Worm (Caenorhabditis elegans) whole organism, young adult: ENCODE results near the gene K09H11.15.

Source experiments
- ama-1 ChIP-seq, 3 experiments: fragments of 150-350 bp in 1 of 3; sonication (generic microtip) in 2 of 3; optimal IDR thresholded peaks; 2 replicates each; lab custom pipeline; 2014 to 2018; ENCODE audit warnings: missing biosample characterization in 2 of 3, missing genetic modification characterization in 2 of 3, missing genetic modification reagents in 2 of 3
- ets-4 ChIP-seq: fragments of 200-800 bp; sonication (Bioruptor generic); optimal IDR thresholded peaks from 2 replicates; lab custom pipeline; 2018; ENCODE audit warnings: mild to moderate bottlenecking, missing genetic modification characterization, missing compliant biosample characterization

- no peak for TF ChIP-seq ama-1 (optimal IDR thresholded peaks at IDR 0.05; lab: Kevin White, UChicago)
- no peak for TF ChIP-seq ama-1 (GFP tag; optimal IDR thresholded peaks at IDR 0.05; lab: Kevin White, UChicago)
- TF ChIP-seq ets-4 = no peak
These were observed 18.0 kb downstream of the K09H11.15 start, which contains the start of gene gcst-1 for ce11 chrV:5712652-5713051.
